Worm (Caenorhabditis elegans) whole organism, L2 larva: ENCODE data around the gene H20J04.7.

Source experiments
- C34F6.9 ChIP-seq: fragments of 150-350 bp; optimal IDR thresholded peaks from 2 replicates; lab custom pipeline; 2014; ENCODE audit warnings: missing biosample characterization, missing genetic modification characterization
- F13H6.1 ChIP-seq: sonication (generic microtip); optimal IDR thresholded peaks from 2 replicates; lab custom pipeline; 2016; ENCODE audit warnings: missing genetic modification characterization, missing compliant biosample characterization
- R02D3.7 ChIP-seq: fragments of 150-350 bp; optimal IDR thresholded peaks from 2 replicates; lab custom pipeline; 2014; ENCODE audit warnings: missing biosample characterization, missing genetic modification characterization
- Y55F3AM.14 ChIP-seq: fragments of 200-800 bp; sonication (Bioruptor generic); optimal IDR thresholded peaks from 2 replicates; lab custom pipeline; 2018; ENCODE audit warnings: mild to moderate bottlenecking, missing genetic modification characterization, missing compliant biosample characterization
- ZK546.5 ChIP-seq: sonication (generic microtip); optimal IDR thresholded peaks from 2 replicates; lab custom pipeline; 2017; ENCODE audit warnings: missing biosample characterization, missing genetic modification characterization
- aly-2 ChIP-seq: fragments of 150-350 bp; optimal IDR thresholded peaks from 2 replicates; lab custom pipeline; 2014; ENCODE audit warnings: missing biosample characterization, missing genetic modification characterization
- blmp-1 ChIP-seq: sonication (generic microtip); optimal IDR thresholded peaks from 2 replicates; lab custom pipeline; 2017; ENCODE audit warnings: missing genetic modification characterization, mild to moderate bottlenecking, missing compliant biosample characterization, antibody characterized with exemption, moderate library complexity; ENCODE audit not compliant: insufficient read depth
- crh-2 ChIP-seq: sonication (generic microtip); optimal IDR thresholded peaks from 2 replicates; lab custom pipeline; 2017; ENCODE audit warnings: missing biosample characterization, missing genetic modification characterization
- dmd-4 ChIP-seq: sonication (generic microtip); optimal IDR thresholded peaks from 2 replicates; lab custom pipeline; 2017; ENCODE audit warnings: missing biosample characterization, missing genetic modification characterization
- egl-27 ChIP-seq: sonication (generic microtip); optimal IDR thresholded peaks from 3 replicates; lab custom pipeline; 2017; ENCODE audit warnings: missing biosample characterization, missing genetic modification reagents, missing genetic modification characterization
- elt-1 ChIP-seq: fragments of 150-350 bp; optimal IDR thresholded peaks from 2 replicates; lab custom pipeline; 2014; ENCODE audit warnings: missing biosample characterization, missing genetic modification characterization
- fos-1 ChIP-seq: fragments of 150-350 bp; optimal IDR thresholded peaks from 2 replicates; lab custom pipeline; 2014; ENCODE audit warnings: missing biosample characterization, missing genetic modification characterization
- gmeb-1 ChIP-seq: fragments of 150-350 bp; optimal IDR thresholded peaks from 2 replicates; lab custom pipeline; 2014; ENCODE audit warnings: missing biosample characterization, missing genetic modification characterization
- lin-11 ChIP-seq: fragments of 150-350 bp; sonication (generic microtip); optimal IDR thresholded peaks from 2 replicates; lab custom pipeline; 2014; ENCODE audit warnings: missing biosample characterization, missing genetic modification characterization, inconsistent platforms, mixed read lengths
- lin-13 ChIP-seq: fragments of 150-350 bp; optimal IDR thresholded peaks from 2 replicates; lab custom pipeline; 2014; ENCODE audit warnings: missing biosample characterization, missing genetic modification reagents, missing genetic modification characterization
- lsy-2 ChIP-seq, 2 experiments: fragments of 150-350 bp in 1 of 2; sonication (generic microtip) in 1 of 2; optimal IDR thresholded peaks; 2 replicates each; lab custom pipeline; 2014 to 2017; ENCODE audit warnings: missing biosample characterization in 2 of 2, missing genetic modification characterization in 2 of 2
- mab-5 ChIP-seq: fragments of 150-350 bp; optimal IDR thresholded peaks from 2 replicates; lab custom pipeline; 2014; ENCODE audit warnings: missing biosample characterization, missing genetic modification characterization
- mbf-1 ChIP-seq: sonication (generic microtip); optimal IDR thresholded peaks from 2 replicates; lab custom pipeline; 2017; ENCODE audit warnings: missing biosample characterization, missing genetic modification characterization
- nhr-10 ChIP-seq: sonication (generic microtip); optimal IDR thresholded peaks from 2 replicates; lab custom pipeline; 2017; ENCODE audit warnings: missing biosample characterization, missing genetic modification characterization
- nhr-11 ChIP-seq: fragments of 150-350 bp; optimal IDR thresholded peaks from 2 replicates; lab custom pipeline; 2014; ENCODE audit warnings: missing biosample characterization, missing genetic modification characterization
- nhr-21 ChIP-seq: fragments of 150-350 bp; optimal IDR thresholded peaks from 2 replicates; lab custom pipeline; 2014; ENCODE audit warnings: missing biosample characterization, missing genetic modification characterization
- nhr-23 ChIP-seq: fragments of 150-350 bp; optimal IDR thresholded peaks from 2 replicates; lab custom pipeline; 2014; ENCODE audit warnings: missing biosample characterization, missing genetic modification reagents, missing genetic modification characterization
- nhr-237 ChIP-seq: fragments of 150-350 bp; optimal IDR thresholded peaks from 2 replicates; lab custom pipeline; 2014; ENCODE audit warnings: missing biosample characterization, missing genetic modification characterization
- nhr-25 ChIP-seq: fragments of 150-350 bp; sonication (generic microtip); optimal IDR thresholded peaks from 3 replicates; lab custom pipeline; 2014; ENCODE audit warnings: missing biosample characterization, missing genetic modification characterization
- nhr-6 ChIP-seq: fragments of 150-350 bp; optimal IDR thresholded peaks from 2 replicates; lab custom pipeline; 2014; ENCODE audit warnings: missing biosample characterization, missing genetic modification characterization
- nhr-77 ChIP-seq: fragments of 150-350 bp; optimal IDR thresholded peaks from 2 replicates; lab custom pipeline; 2014; ENCODE audit warnings: missing biosample characterization, missing genetic modification characterization
- sem-4 ChIP-seq: fragments of 150-350 bp; optimal IDR thresholded peaks from 2 replicates; lab custom pipeline; 2014; ENCODE audit warnings: missing biosample characterization, missing genetic modification reagents, missing genetic modification characterization
- skn-1 ChIP-seq: sonication (generic microtip); optimal IDR thresholded peaks from 2 replicates; lab custom pipeline; 2017; ENCODE audit warnings: missing biosample characterization, missing genetic modification characterization
- sma-3 ChIP-seq: sonication (generic microtip); optimal IDR thresholded peaks from 2 replicates; lab custom pipeline; 2016; ENCODE audit warnings: missing genetic modification reagents, missing genetic modification characterization, missing compliant biosample characterization
- sma-9 ChIP-seq, 2 experiments: fragments of 150-350 bp in 1 of 2; sonication (generic microtip) in 1 of 2; optimal IDR thresholded peaks; 2 replicates each; lab custom pipeline; 2014 to 2016; ENCODE audit warnings: missing genetic modification characterization in 2 of 2, mild to moderate bottlenecking in 1 of 2, missing biosample characterization in 1 of 2, missing compliant biosample characterization in 1 of 2, missing genetic modification reagents in 1 of 2, moderate library complexity in 1 of 2
- snpc-4 ChIP-seq: fragments of 150-350 bp; optimal IDR thresholded peaks from 2 replicates; lab custom pipeline; 2014; ENCODE audit warnings: missing biosample characterization, missing genetic modification characterization
- unc-55 ChIP-seq: fragments of 150-350 bp; sonication (generic microtip); optimal IDR thresholded peaks from 3 replicates; lab custom pipeline; 2014; ENCODE audit warnings: missing biosample characterization, missing genetic modification reagents, missing genetic modification characterization
- unc-62 ChIP-seq: fragments of 150-350 bp; optimal IDR thresholded peaks from 2 replicates; lab custom pipeline; 2014; ENCODE audit warnings: missing biosample characterization, missing genetic modification reagents, missing genetic modification characterization
- zag-1 ChIP-seq: fragments of 150-350 bp; optimal IDR thresholded peaks from 2 replicates; lab custom pipeline; 2014; ENCODE audit warnings: missing biosample characterization, missing genetic modification characterization
- ztf-1 ChIP-seq: fragments of 200-800 bp; sonication (Bioruptor generic); conservative IDR thresholded peaks from 2 replicates; pipeline ENCODE4 v1.3.6; 2022; ENCODE audit warnings: missing genetic modification characterization, missing compliant biosample characterization
- ztf-11 ChIP-seq: sonication (generic microtip); optimal IDR thresholded peaks from 2 replicates; lab custom pipeline; 2017; ENCODE audit warnings: missing biosample characterization, missing genetic modification characterization

H20J04.7 gene

ce11 chrII:4322871-4323270 is 32.2 kb downstream of the H20J04.7 start, which contains the start of gene H20J04.6:
H20J04.6 (plus strand) TSS chrII:4323256.
- TF ChIP-seq nhr-6 (tag; lab: Kevin White, UChicago): no peak
- TF ChIP-seq blmp-1 (tag; lab: Kevin White, UChicago): no peak
- TF ChIP-seq lsy-2 (tag; optimal IDR thresholded peaks at IDR 0.05; lab: Kevin White, UChicago): peak in 1 of 2 experiments; percentile 27
- TF ChIP-seq sma-3 (GFP tag; lab: Kevin White, UChicago): peak; percentile 2
- TF ChIP-seq unc-62: no peak
- TF ChIP-seq lin-13 (GFP tag; lab: Kevin White, UChicago): no peak
- peak; percentile 20 for TF ChIP-seq gmeb-1 (tag; lab: Kevin White, UChicago)
- no peak for TF ChIP-seq Y55F3AM.14 (GFP tag; lab: Kevin White, UChicago)
- no peak for TF ChIP-seq nhr-11
- TF ChIP-seq nhr-25: no peak
- no peak for TF ChIP-seq nhr-10 (tag; lab: Kevin White, UChicago)
- TF ChIP-seq mab-5 (tag; lab: Kevin White, UChicago): no peak
- no peak for TF ChIP-seq crh-2 (tag; lab: Kevin White, UChicago)
- peak; percentile 18 for TF ChIP-seq R02D3.7 (tag; lab: Kevin White, UChicago)
- no peak for TF ChIP-seq sma-9 (GFP tag; optimal IDR thresholded peaks at IDR 0.05; lab: Kevin White, UChicago)
- TF ChIP-seq sma-9 (tag; optimal IDR thresholded peaks at IDR 0.05; lab: Kevin White, UChicago): no peak
- peak; percentile 33 for TF ChIP-seq unc-55 (GFP tag; lab: Kevin White, UChicago)
- no peak for TF ChIP-seq aly-2 (tag; lab: Kevin White, UChicago)
- TF ChIP-seq ztf-11 (tag; lab: Kevin White, UChicago): no peak
- TF ChIP-seq elt-1 (tag; lab: Kevin White, UChicago): no peak
- peak; percentile 31 for TF ChIP-seq C34F6.9

- TF ChIP-seq ztf-11 (tag; lab: Kevin White, UChicago): no peak
- TF ChIP-seq sem-4 (tag; lab: Kevin White, UChicago): no peak
- no peak for TF ChIP-seq zag-1 (tag; lab: Kevin White, UChicago)
- no peak for TF ChIP-seq ZK546.5
- TF ChIP-seq F13H6.1: no peak
- no peak for TF ChIP-seq blmp-1 (tag; lab: Kevin White, UChicago)
- no peak for TF ChIP-seq ztf-1 (GFP tag; lab: Robert Waterston, UW)
- no peak for TF ChIP-seq mbf-1 (tag; lab: Kevin White, UChicago)
- TF ChIP-seq nhr-237 (tag; lab: Kevin White, UChicago): no peak
- no peak for TF ChIP-seq nhr-77 (tag; lab: Kevin White, UChicago)
- no peak for TF ChIP-seq nhr-23
- TF ChIP-seq snpc-4 (tag; lab: Kevin White, UChicago): no peak
- no peak for TF ChIP-seq nhr-6 (tag; lab: Kevin White, UChicago)
- TF ChIP-seq sma-9 (GFP tag; optimal IDR thresholded peaks at IDR 0.05; lab: Kevin White, UChicago): no peak
- no peak for TF ChIP-seq sma-9 (tag; optimal IDR thresholded peaks at IDR 0.05; lab: Kevin White, UChicago)
- no peak for TF ChIP-seq nhr-21 (tag; lab: Kevin White, UChicago)
- no peak for TF ChIP-seq nhr-25
- no peak for TF ChIP-seq gmeb-1 (tag; lab: Kevin White, UChicago)
Measured at ce11 chrII:4321766-4322165, 33.4 kb downstream of the H20J04.7 start, which contains the start of gene Y52E8A.1. Y52E8A.1 (plus strand) TSS chrII:4322066.

ce11 chrII:4320455-4320854 is 34.7 kb downstream of the H20J04.7 start, which contains the start of gene Y52E8A.2:
Y52E8A.2 (plus strand) TSS chrII:4320836.
- TF ChIP-seq blmp-1 (tag; lab: Kevin White, UChicago) (no peak), dmd-4 (tag; lab: Kevin White, UChicago) (no peak), nhr-10 (tag; lab: Kevin White, UChicago) (no peak), lin-11 (tag; lab: Kevin White, UChicago) (no peak), skn-1 (tag; lab: Kevin White, UChicago) (no peak), fos-1 (tag; lab: Kevin White, UChicago) (no peak), zag-1 (tag; lab: Kevin White, UChicago) (no peak), egl-27 (no peak), sma-9 (GFP tag; optimal IDR thresholded peaks at IDR 0.05; lab: Kevin White, UChicago) (no peak), sma-9 (tag; optimal IDR thresholded peaks at IDR 0.05; lab: Kevin White, UChicago) (no peak), nhr-25 (no peak)
- TF ChIP-seq, all 48 proteins: peak for 0
